Worm (Caenorhabditis elegans): ENCODE data around the gene col-41.

Gene col-41

DNA sequence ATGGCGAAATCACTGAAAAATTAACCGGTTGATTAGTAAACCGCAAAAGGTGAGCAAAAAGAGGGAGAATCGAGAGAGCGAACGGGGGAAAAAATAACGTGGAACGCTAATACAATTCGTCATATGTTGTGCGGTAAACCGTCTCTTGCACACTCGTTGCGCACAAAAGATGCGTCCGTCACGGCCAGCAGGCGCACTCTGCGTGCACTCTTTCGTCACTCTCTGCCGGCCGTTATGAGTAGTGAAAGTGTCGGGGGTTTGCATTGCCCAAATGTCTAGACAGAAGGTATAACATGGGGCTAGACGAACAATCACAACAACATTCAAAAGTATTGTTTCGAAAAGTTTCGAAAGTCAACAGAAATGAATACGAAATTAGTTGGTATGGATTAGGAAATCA lies 5.2 kb upstream of the col-41 start, which contains the start of gene pkhm-2 (continued):
- TF ChIP-seq K12H6.12 (tag; optimal IDR thresholded peaks at IDR 0.05) (peak; percentile 46), attf-5 (GFP tag; optimal IDR thresholded peaks at IDR 0.05) (peak; percentile 92), ztf-3 (GFP tag; optimal IDR thresholded peaks at IDR 0.05) (peak; percentile 17), cebp-2 (GFP tag; IDR thresholded peaks at IDR 0.05) (0 out of 2 replicates have a peak, but pooled peaks have one; percentile 64), ceh-40 (GFP tag; IDR thresholded peaks at IDR 0.05) (no peak), bed-2 (GFP tag; IDR thresholded peaks at IDR 0.05) (0 out of 2 replicates have a peak, but pooled peaks have one; percentile 15), mel-28 (tag; optimal IDR thresholded peaks at IDR 0.05; ENCODE audit: borderline replicate concordance) (no peak), nhr-90 (tag; optimal IDR thresholded peaks at IDR 0.05) (peak; percentile 29), Y53G8AR.9 (GFP tag; conservative IDR thresholded peaks at IDR 0.05) (peak; percentile 80), F57C9.4 (tag; optimal IDR thresholded peaks at IDR 0.05) (no peak), Y53F4B.3 (GFP tag; IDR thresholded peaks at IDR 0.05) (no peak), attf-6 (GFP tag; IDR thresholded peaks at IDR 0.05) (no peak), B0336.3 (GFP tag; IDR thresholded peaks at IDR 0.05) (peak; percentile 81), snpc-1.1 (tag; optimal IDR thresholded peaks at IDR 0.05; ENCODE audit: insufficient read depth) (peak; percentile 40), ekl-4 (GFP tag; IDR thresholded peaks at IDR 0.05) (peak; percentile 85), K11D2.4 (GFP tag; IDR thresholded peaks at IDR 0.05) (peak; percentile 86), nfya-2 (GFP tag; IDR thresholded peaks at IDR 0.05) (no peak), madf-6 (GFP tag; IDR thresholded peaks at IDR 0.05) (peak; percentile 50), lin-35 (GFP tag; optimal IDR thresholded peaks at IDR 0.05) (peak in 2 of 3 experiments; percentile 5 to 81), atf-7 (tag; optimal IDR thresholded peaks at IDR 0.05) (peak; percentile 68), cebp-1 (GFP tag; IDR thresholded peaks at IDR 0.05) (peak; percentile 92), cebp-1 (tag; optimal IDR thresholded peaks at IDR 0.05) (peak; percentile 98), ztf-26 (tag; optimal IDR thresholded peaks at IDR 0.05) (peak; percentile 86), B0261.1 (tag; optimal IDR thresholded peaks at IDR 0.05) (peak; percentile 22), lir-1 (GFP tag; conservative IDR thresholded peaks at IDR 0.05) (peak; percentile 18; the same call in 1 of the 2 replicates), dpl-1 (GFP tag; optimal IDR thresholded peaks at IDR 0.05) (peak; percentile 33), akir-1 (GFP tag; optimal IDR thresholded peaks at IDR 0.05) (no peak), egl-18 (GFP tag; IDR thresholded peaks at IDR 0.05) (peak; percentile 88), snpc-4 (GFP tag; optimal IDR thresholded peaks at IDR 0.05) (no peak), snpc-4 (tag; optimal IDR thresholded peaks at IDR 0.05) (peak; percentile 73 to 88 (median 77)), ama-1 (optimal IDR thresholded peaks at IDR 0.05) (no peak), ama-1 (GFP tag; optimal IDR thresholded peaks at IDR 0.05) (no peak), lin-54 (GFP tag; optimal IDR thresholded peaks at IDR 0.05) (peak; percentile 86), gei-17 (GFP tag; optimal IDR thresholded peaks at IDR 0.05) (peak; percentile 84)

ce11 chrX:15175211-15175610 lies 1.1 kb downstream of the col-41 start:
- TF ChIP-seq zfh-2 (GFP tag; conservative IDR thresholded peaks at IDR 0.05): peak; percentile 70
- TF ChIP-seq gei-17 (GFP tag; optimal IDR thresholded peaks at IDR 0.05): no peak
- peak; percentile 68; the same call in 1 of the 2 replicates for TF ChIP-seq egrh-3 (GFP tag; IDR thresholded peaks at IDR 0.05)
- TF ChIP-seq lsy-27 (tag; optimal IDR thresholded peaks at IDR 0.05; ENCODE audit: borderline replicate concordance, insufficient read depth): no peak
- no peak for TF ChIP-seq F22D6.2 (tag; optimal IDR thresholded peaks at IDR 0.05)
- TF ChIP-seq ama-1 (optimal IDR thresholded peaks at IDR 0.05): no peak
- no peak for TF ChIP-seq ama-1 (GFP tag; optimal IDR thresholded peaks at IDR 0.05)

All from whole organism, young adult.